Worm (Caenorhabditis elegans): ENCODE measurements around the gene dsb-1.

- TF ChIP-seq dmd-9 (GFP tag; IDR thresholded peaks at IDR 0.05) (no peak), ZK546.5 (tag; optimal IDR thresholded peaks at IDR 0.05) (no peak), mxl-3 (GFP tag; optimal IDR thresholded peaks at IDR 0.05) (no peak)
Observed at ce11 chrIV:12429504-12429903, 20.8 kb downstream of the dsb-1 start.
